Fruit fly (Drosophila melanogaster): ENCODE measurements around the gene Pgam5.

The Pgam5 gene

dm6 chrX:1849914-1850313 is 23.5 kb downstream of the Pgam5 start (continued):
- TF ChIP-seq her (GFP tag; optimal IDR thresholded peaks at IDR 0.05) (peak; percentile 58), HLH54F (GFP tag; optimal IDR thresholded peaks at IDR 0.05) (peak; percentile 72), CG6854 (GFP tag; optimal IDR thresholded peaks at IDR 0.05) (peak; percentile 87), Pdp1 (GFP tag; optimal IDR thresholded peaks at IDR 0.05) (peak; percentile 74 to 85), gro (GFP tag; optimal IDR thresholded peaks at IDR 0.05) (peak; percentile 96), HHEX (GFP tag; optimal IDR thresholded peaks at IDR 0.05) (peak; percentile 90)

- TF ChIP-seq H2.0 (GFP tag; IDR thresholded peaks at IDR 0.05) (no peak), cg (GFP tag; optimal IDR thresholded peaks at IDR 0.05) (peak; percentile 12), CG32532 (GFP tag; IDR thresholded peaks at IDR 0.05) (peak; percentile 30; the same call in 1 of the 2 replicates), CG6765 (GFP tag; optimal IDR thresholded peaks at IDR 0.05) (no peak), row (GFP tag; IDR thresholded peaks at IDR 0.05) (0 out of 3 replicates have a peak, but pooled peaks have one; percentile 22), CG17568 (GFP tag; optimal IDR thresholded peaks at IDR 0.05) (no peak), CG10543 (GFP tag; optimal IDR thresholded peaks at IDR 0.05) (peak; percentile 60), CG17612 (GFP tag; IDR thresholded peaks at IDR 0.05) (no peak), CG2120 (GFP tag; optimal IDR thresholded peaks at IDR 0.05) (peak; percentile 23), sna (GFP tag; IDR thresholded peaks at IDR 0.05; ENCODE audit: partially characterized antibody) (no peak), CG12155 (GFP tag; optimal IDR thresholded peaks at IDR 0.05) (no peak), CkIIα-i1 (GFP tag; IDR thresholded peaks at IDR 0.05) (no peak), CG8281 (tag; optimal IDR thresholded peaks at IDR 0.05) (no peak), zf30C (GFP tag; optimal IDR thresholded peaks at IDR 0.05) (no peak), ftz-f1 (GFP tag; optimal IDR thresholded peaks at IDR 0.05) (peak; percentile 17), her (GFP tag; optimal IDR thresholded peaks at IDR 0.05) (no peak), sug (tag; optimal IDR thresholded peaks at IDR 0.05) (peak; percentile 51), Hr3 (GFP tag; optimal IDR thresholded peaks at IDR 0.05) (no peak), lilli (GFP tag; optimal IDR thresholded peaks at IDR 0.05) (peak; percentile 4), grn (GFP tag; optimal IDR thresholded peaks at IDR 0.05) (peak; percentile 39), ranshi (GFP tag; IDR thresholded peaks at IDR 0.05) (no peak), CG30020 (tag; optimal IDR thresholded peaks at IDR 0.05) (no peak), gro (GFP tag; optimal IDR thresholded peaks at IDR 0.05) (no peak), exex (tag; optimal IDR thresholded peaks at IDR 0.05) (peak; percentile 67), CG9437 (GFP tag; optimal IDR thresholded peaks at IDR 0.05) (no peak), Aef1 (GFP tag; IDR thresholded peaks at IDR 0.05) (no peak), CG13894 (tag; optimal IDR thresholded peaks at IDR 0.05) (peak; percentile 31), rib (GFP tag; IDR thresholded peaks at IDR 0.05) (no peak), Rfx (GFP tag; IDR thresholded peaks at IDR 0.05) (no peak), Hr51 (GFP tag; optimal IDR thresholded peaks at IDR 0.05) (no peak), CG6854 (GFP tag; optimal IDR thresholded peaks at IDR 0.05) (no peak), Optix (GFP tag; IDR thresholded peaks at IDR 0.05) (no peak), CG17359 (tag; optimal IDR thresholded peaks at IDR 0.05) (no peak), en (GFP tag; optimal IDR thresholded peaks at IDR 0.05) (no peak), CG1647 (GFP tag; optimal IDR thresholded peaks at IDR 0.05) (no peak), eve (GFP tag; optimal IDR thresholded peaks at IDR 0.05) (no peak), ttk (GFP tag; IDR thresholded peaks at IDR 0.05) (no peak), cwo (GFP tag; optimal IDR thresholded peaks at IDR 0.05) (peak; percentile 57), HLH4C (GFP tag; IDR thresholded peaks at IDR 0.05; ENCODE audit: partially characterized antibody) (no peak), ssp (GFP tag; IDR thresholded peaks at IDR 0.05) (no peak), CG18599 (GFP tag; optimal IDR thresholded peaks at IDR 0.05) (peak; percentile 46), CG15269 (tag; optimal IDR thresholded peaks at IDR 0.05) (no peak), Dfd (GFP tag; optimal IDR thresholded peaks at IDR 0.05) (no peak), kni (GFP tag; optimal IDR thresholded peaks at IDR 0.05) (peak; percentile 65), sens (GFP tag) (peak; percentile 32)
These were observed 24.7 kb downstream of the Pgam5 start for dm6 chrX:1848624-1849198.

Data from whole organism, embryonic.